Fruit fly (Drosophila melanogaster): Measurements from ENCODE around the gene CG11858.

Gene CG11858

dm6 chr3R:25247379-25247869, 15.1 kb upstream of the CG11858 start, which contains the start of the genes RpS27 and Nup37 (continued):
- TF ChIP-seq ss (GFP tag; optimal IDR thresholded peaks at IDR 0.05) (peak; percentile 85 to 93), net (GFP tag; optimal IDR thresholded peaks at IDR 0.05) (peak; percentile 96), lz (GFP tag; optimal IDR thresholded peaks at IDR 0.05) (peak; percentile 98), CG4318 (GFP tag; optimal IDR thresholded peaks at IDR 0.05) (no peak), Hr38 (GFP tag; optimal IDR thresholded peaks at IDR 0.05) (no peak), Gug (GFP tag; IDR thresholded peaks at IDR 0.05) (peak; percentile 77), Sox15 (GFP tag; optimal IDR thresholded peaks at IDR 0.05) (peak; percentile 92), OdsH (GFP tag; optimal IDR thresholded peaks at IDR 0.05) (peak; percentile 92), CG10631 (GFP tag; optimal IDR thresholded peaks at IDR 0.05) (peak; percentile 88), acj6 (GFP tag; optimal IDR thresholded peaks at IDR 0.05) (peak; percentile 92), CG7368 (GFP tag; optimal IDR thresholded peaks at IDR 0.05) (peak; percentile 96), Eip93F (GFP tag; optimal IDR thresholded peaks at IDR 0.05) (no peak), CG1621 (tag; optimal IDR thresholded peaks at IDR 0.05) (peak; percentile 90), topi (GFP tag; optimal IDR thresholded peaks at IDR 0.05) (peak; percentile 95), CG6854 (GFP tag; optimal IDR thresholded peaks at IDR 0.05) (peak; percentile 98), achi (GFP tag; optimal IDR thresholded peaks at IDR 0.05) (peak; percentile 93), CG34406 (GFP tag; optimal IDR thresholded peaks at IDR 0.05) (peak; percentile 92), eg (GFP tag; IDR thresholded peaks at IDR 0.05) (peak; percentile 93), Hr4 (GFP tag; optimal IDR thresholded peaks at IDR 0.05) (no peak), svp (GFP tag) (no peak), pdm3 (GFP tag; optimal IDR thresholded peaks at IDR 0.05) (peak; percentile 94), vri (GFP tag; optimal IDR thresholded peaks at IDR 0.05) (peak; percentile 96), Lpt (GFP tag; optimal IDR thresholded peaks at IDR 0.05) (no peak), Ets96B (tag; optimal IDR thresholded peaks at IDR 0.05) (peak; percentile 70), CG9139 (GFP tag; optimal IDR thresholded peaks at IDR 0.05) (peak; percentile 94), dsx (GFP tag; optimal IDR thresholded peaks at IDR 0.05; ENCODE audit: poor library complexity, severe bottlenecking) (peak; percentile 74), salr (GFP tag; optimal IDR thresholded peaks at IDR 0.05) (peak in 1 of 2 experiments; percentile 98), Hr39 (GFP tag; optimal IDR thresholded peaks at IDR 0.05) (peak; percentile 97), Ets21C (GFP tag; optimal IDR thresholded peaks at IDR 0.05) (peak; percentile 89), dac (GFP tag; optimal IDR thresholded peaks at IDR 0.05) (peak; percentile 91), CG8632 (GFP tag; optimal IDR thresholded peaks at IDR 0.05) (peak; percentile 89), CG11294 (GFP tag; IDR thresholded peaks at IDR 0.05) (peak; percentile 77), CG6276 (GFP tag; optimal IDR thresholded peaks at IDR 0.05) (no peak), CG15336 (GFP tag; IDR thresholded peaks at IDR 0.05) (0 out of 2 replicates have a peak, but pooled peaks have one; percentile 24), CG11902 (GFP tag; optimal IDR thresholded peaks at IDR 0.05) (peak; percentile 93), fkh (GFP tag; optimal IDR thresholded peaks at IDR 0.05) (peak; percentile 94), CG31627 (GFP tag; optimal IDR thresholded peaks at IDR 0.05) (peak; percentile 97)

dm6 chr3R:25249145-25250141, 13.1 kb upstream of the CG11858 start, which contains the start of gene Nup358:
Gene Nup358, plus strand, starts transcription at chr3R:25249348.
- TF ChIP-seq Smox (GFP tag; optimal IDR thresholded peaks at IDR 0.05): no peak
- TF ChIP-seq esn (GFP tag; optimal IDR thresholded peaks at IDR 0.05): peak; percentile 37
- peak; percentile 4 for TF ChIP-seq CG31627 (GFP tag; optimal IDR thresholded peaks at IDR 0.05)
